Fruit fly (Drosophila melanogaster) Kc167 (cell line): ENCODE results near the gene RpL17.

ENCODE experiments used
- Sin3A ChIP-seq: fragments of >200 bp; optimal IDR thresholded peaks from 2 replicates; lab custom pipeline; 2018; ENCODE audit warnings: missing external identifiers
- psq ChIP-seq: fragments of >200 bp; optimal IDR thresholded peaks from 2 replicates; lab custom pipeline; 2017; ENCODE audit warnings: missing external identifiers
- ttk ChIP-seq: sonication (Bioruptor generic); optimal IDR thresholded peaks from 2 replicates; lab custom pipeline; 2017; ENCODE audit warnings: missing external identifiers

DNA sequence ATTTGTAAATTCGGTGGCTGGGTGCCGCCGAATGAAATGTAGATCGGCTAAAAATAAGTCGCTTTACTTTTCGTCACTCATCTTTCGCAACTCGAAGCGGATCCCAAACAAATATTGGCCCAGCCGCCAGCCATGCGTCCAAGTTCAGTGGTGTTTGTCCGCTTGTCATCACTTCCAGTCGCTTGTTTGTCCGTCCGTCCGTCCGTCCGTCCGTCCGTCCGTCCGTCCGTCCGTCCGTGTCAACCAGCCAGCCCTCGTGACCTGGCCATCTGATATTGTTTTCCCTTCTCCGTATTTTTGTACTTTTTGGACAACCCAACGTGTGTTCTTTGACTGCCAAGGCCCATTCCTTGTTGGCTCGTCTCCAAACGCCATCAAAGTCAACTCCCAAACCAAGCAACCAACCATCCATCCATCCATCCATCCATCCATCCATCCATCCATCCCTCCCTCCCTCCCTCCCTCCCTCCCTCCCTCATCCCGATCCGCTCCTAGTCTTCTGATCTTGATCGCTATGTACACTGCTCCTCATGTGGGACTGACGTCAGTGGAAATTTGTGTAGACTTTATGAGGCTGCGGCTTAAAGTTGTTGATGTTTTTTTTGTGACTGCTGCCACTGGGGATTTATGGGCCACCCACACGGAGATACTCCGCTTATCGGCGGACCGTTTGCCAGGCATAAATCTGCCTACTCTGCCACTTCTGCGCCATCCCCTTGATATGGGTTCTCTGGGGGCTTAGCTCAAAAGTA lies 10.6 kb downstream of the RpL17 start:
- TF ChIP-seq psq (lab: Kevin White, UChicago) (no peak), ttk (no peak), Sin3A (lab: Kevin White, UChicago) (no peak)
